Fruit fly (Drosophila melanogaster) whole organism, wandering third instar larva: ENCODE results near the gene mRpL32.

Experiments used
- Abd-B ChIP-seq: fragments of >200 bp; optimal IDR thresholded peaks from 2 replicates; lab custom pipeline; 2017; ENCODE audit warnings: missing biosample characterization, missing genetic modification characterization
- CG32264 ChIP-seq: fragments of 200-800 bp; sonication (Bioruptor generic); optimal IDR thresholded peaks from 2 replicates; lab custom pipeline; 2016; ENCODE audit warnings: missing biosample characterization, missing genetic modification characterization
- CG9705 ChIP-seq: fragments of 200-800 bp; sonication (Bioruptor generic); optimal IDR thresholded peaks from 2 replicates; lab custom pipeline; 2018; ENCODE audit warnings: missing biosample characterization, mild to moderate bottlenecking, missing genetic modification characterization
- CrebA ChIP-seq: fragments of 200-800 bp; sonication (Bioruptor generic); optimal IDR thresholded peaks from 2 replicates; lab custom pipeline; 2016; ENCODE audit warnings: missing biosample characterization, mild to moderate bottlenecking, missing genetic modification characterization, borderline replicate concordance
- Dfd ChIP-seq: fragments of >200 bp; optimal IDR thresholded peaks from 2 replicates; lab custom pipeline; 2017; ENCODE audit warnings: missing biosample characterization, missing genetic modification characterization
- Dif ChIP-seq: fragments of 200-275, 200-300 bp; sonication (Bioruptor generic); optimal IDR thresholded peaks from 2 replicates; lab custom pipeline; 2018; ENCODE audit warnings: missing biosample characterization, missing genetic modification characterization; ENCODE audit not compliant: partially characterized antibody
- GATAd ChIP-seq: sonication (Bioruptor generic); optimal IDR thresholded peaks from 2 replicates; lab custom pipeline; 2016; ENCODE audit warnings: missing biosample characterization, missing genetic modification characterization
- HLH106 ChIP-seq: fragments of 200-800 bp; optimal IDR thresholded peaks from 3 replicates; lab custom pipeline; 2019; ENCODE audit warnings: missing biosample characterization, mild to moderate bottlenecking, missing genetic modification characterization, moderate library complexity
- Hnf4 ChIP-seq: fragments of 200-800 bp; sonication (Bioruptor generic); optimal IDR thresholded peaks from 2 replicates; lab custom pipeline; 2016; ENCODE audit warnings: missing biosample characterization, mild to moderate bottlenecking, missing genetic modification characterization
- Hr78 ChIP-seq: fragments of >200 bp; optimal IDR thresholded peaks from 2 replicates; lab custom pipeline; 2017; ENCODE audit warnings: missing biosample characterization, missing genetic modification characterization
- Hr83 ChIP-seq: fragments of 200-300 bp; sonication (Bioruptor generic); optimal IDR thresholded peaks from 2 replicates; lab custom pipeline; 2016; ENCODE audit warnings: missing biosample characterization, mild to moderate bottlenecking, missing genetic modification characterization, moderate library complexity; ENCODE audit not compliant: poor library complexity, severe bottlenecking
- Jra ChIP-seq: sonication (Bioruptor generic); optimal IDR thresholded peaks from 2 replicates; lab custom pipeline; 2016; ENCODE audit warnings: missing biosample characterization, missing genetic modification characterization
- Mio ChIP-seq: sonication (Bioruptor generic); optimal IDR thresholded peaks from 2 replicates; lab custom pipeline; 2016; ENCODE audit warnings: missing biosample characterization, missing genetic modification characterization
- Myc ChIP-seq: fragments of >200 bp; optimal IDR thresholded peaks from 2 replicates; lab custom pipeline; 2017
- N ChIP-seq: fragments of >200 bp; optimal IDR thresholded peaks from 2 replicates; lab custom pipeline; 2018; ENCODE audit warnings: missing biosample characterization, missing external identifiers, missing genetic modification characterization
- OdsH ChIP-seq: fragments of 200-800 bp; sonication (Bioruptor generic); optimal IDR thresholded peaks from 2 replicates; lab custom pipeline; 2016; ENCODE audit warnings: missing biosample characterization, mild to moderate bottlenecking, missing genetic modification characterization
- Rel ChIP-seq, 2 experiments: fragments of 200-800 bp; sonication (Bioruptor generic) in 1 of 2; optimal IDR thresholded peaks; 2 replicates in 1 of 2; 3 replicates in 1 of 2; lab custom pipeline; 2016 to 2019; ENCODE audit warnings: mild to moderate bottlenecking in 2 of 2, missing biosample characterization in 2 of 2, missing genetic modification characterization in 2 of 2, moderate library complexity in 1 of 2
- Sp1 ChIP-seq: fragments of 200-800 bp; sonication (Bioruptor generic); optimal IDR thresholded peaks from 3 replicates; lab custom pipeline; 2019; ENCODE audit warnings: missing biosample characterization, mild to moderate bottlenecking, missing genetic modification characterization, moderate library complexity
- Vsx2 ChIP-seq: fragments of 200-300, 225-300 bp; sonication (Bioruptor generic); optimal IDR thresholded peaks from 2 replicates; lab custom pipeline; 2018; ENCODE audit warnings: missing biosample characterization, missing genetic modification characterization; ENCODE audit not compliant: partially characterized antibody
- br ChIP-seq: fragments of 200-800 bp; sonication (Bioruptor generic); optimal IDR thresholded peaks from 2 replicates; lab custom pipeline; 2016; ENCODE audit warnings: missing biosample characterization, missing genetic modification characterization
- brk ChIP-seq: fragments of 200-800 bp; sonication (Bioruptor generic); optimal IDR thresholded peaks from 2 replicates; lab custom pipeline; 2016; ENCODE audit warnings: missing biosample characterization, mild to moderate bottlenecking, missing genetic modification characterization
- dl ChIP-seq, 2 experiments: fragments of 175-275, 200-275 bp in 1 of 2; fragments of 200-275 bp in 1 of 2; sonication (Bioruptor generic); optimal IDR thresholded peaks; lab custom pipeline; 2018; ENCODE audit warnings: mild to moderate bottlenecking in 2 of 2, missing biosample characterization in 2 of 2, missing genetic modification characterization in 2 of 2, moderate library complexity in 2 of 2; ENCODE audit not compliant: partially characterized antibody in 2 of 2, insufficient read depth in 1 of 2
- dmrt93B ChIP-seq: fragments of 200-800 bp; sonication (Bioruptor generic); optimal IDR thresholded peaks from 2 replicates; lab custom pipeline; 2018; ENCODE audit warnings: missing biosample characterization, mild to moderate bottlenecking, missing genetic modification characterization
- dsf ChIP-seq: sonication (Bioruptor generic); optimal IDR thresholded peaks from 2 replicates; lab custom pipeline; 2016; ENCODE audit warnings: missing biosample characterization, missing genetic modification characterization, borderline replicate concordance
- ey ChIP-seq: fragments of 200-800 bp; sonication (Bioruptor generic); optimal IDR thresholded peaks from 2 replicates; lab custom pipeline; 2016; ENCODE audit warnings: missing biosample characterization, missing genetic modification characterization
- foxo ChIP-seq, 2 experiments: fragments of 200-800 bp; sonication (Bioruptor generic); optimal IDR thresholded peaks; 2 replicates in 1 of 2; 3 replicates in 1 of 2; lab custom pipeline; 2016 to 2017; ENCODE audit warnings: missing biosample characterization in 2 of 2, missing genetic modification characterization in 2 of 2
- fru ChIP-seq: fragments of 200-800 bp; sonication (Bioruptor generic); optimal IDR thresholded peaks from 3 replicates; lab custom pipeline; 2016; ENCODE audit warnings: missing biosample characterization, mild to moderate bottlenecking, missing genetic modification characterization
- h ChIP-seq: fragments of 200-800 bp; sonication (Bioruptor generic); optimal IDR thresholded peaks from 3 replicates; lab custom pipeline; 2016; ENCODE audit warnings: missing biosample characterization, mild to moderate bottlenecking, missing genetic modification characterization
- jim ChIP-seq: fragments of 175-275, 200-325 bp; sonication (Bioruptor generic); optimal IDR thresholded peaks from 2 replicates; lab custom pipeline; 2016; ENCODE audit warnings: missing biosample characterization, mild to moderate bottlenecking, missing genetic modification characterization
- lola ChIP-seq: fragments of >200 bp; optimal IDR thresholded peaks from 2 replicates; lab custom pipeline; 2017; ENCODE audit warnings: missing biosample characterization, missing genetic modification characterization
- pan ChIP-seq: fragments of >200 bp; optimal IDR thresholded peaks from 2 replicates; lab custom pipeline; 2017
- psq ChIP-seq: fragments of 200-800 bp; sonication (Bioruptor generic); optimal IDR thresholded peaks from 3 replicates; lab custom pipeline; 2017; ENCODE audit warnings: missing biosample characterization, mild to moderate bottlenecking, missing genetic modification characterization, moderate library complexity
- rgr ChIP-seq: fragments of 200-800 bp; sonication (Bioruptor generic); optimal IDR thresholded peaks from 3 replicates; lab custom pipeline; 2016; ENCODE audit warnings: missing biosample characterization, mild to moderate bottlenecking, missing genetic modification characterization
- sage ChIP-seq: fragments of 200-800 bp; sonication (Bioruptor generic); optimal IDR thresholded peaks from 2 replicates; lab custom pipeline; 2016; ENCODE audit warnings: missing biosample characterization, mild to moderate bottlenecking, missing genetic modification characterization
- sv ChIP-seq: fragments of 200-800 bp; sonication (Bioruptor generic); optimal IDR thresholded peaks from 3 replicates; lab custom pipeline; 2016; ENCODE audit warnings: missing biosample characterization, missing genetic modification characterization
- tai ChIP-seq: sonication (Bioruptor generic); optimal IDR thresholded peaks from 2 replicates; lab custom pipeline; 2016; ENCODE audit warnings: missing biosample characterization, missing genetic modification characterization
- usp ChIP-seq: fragments of >200 bp; optimal IDR thresholded peaks from 2 replicates; lab custom pipeline; 2017; ENCODE audit warnings: missing biosample characterization, missing genetic modification characterization
- woc ChIP-seq: sonication (Bioruptor generic); optimal IDR thresholded peaks from 2 replicates; lab custom pipeline; 2016; ENCODE audit warnings: missing biosample characterization, mild to moderate bottlenecking, missing genetic modification characterization

mRpL32 gene

DNA sequence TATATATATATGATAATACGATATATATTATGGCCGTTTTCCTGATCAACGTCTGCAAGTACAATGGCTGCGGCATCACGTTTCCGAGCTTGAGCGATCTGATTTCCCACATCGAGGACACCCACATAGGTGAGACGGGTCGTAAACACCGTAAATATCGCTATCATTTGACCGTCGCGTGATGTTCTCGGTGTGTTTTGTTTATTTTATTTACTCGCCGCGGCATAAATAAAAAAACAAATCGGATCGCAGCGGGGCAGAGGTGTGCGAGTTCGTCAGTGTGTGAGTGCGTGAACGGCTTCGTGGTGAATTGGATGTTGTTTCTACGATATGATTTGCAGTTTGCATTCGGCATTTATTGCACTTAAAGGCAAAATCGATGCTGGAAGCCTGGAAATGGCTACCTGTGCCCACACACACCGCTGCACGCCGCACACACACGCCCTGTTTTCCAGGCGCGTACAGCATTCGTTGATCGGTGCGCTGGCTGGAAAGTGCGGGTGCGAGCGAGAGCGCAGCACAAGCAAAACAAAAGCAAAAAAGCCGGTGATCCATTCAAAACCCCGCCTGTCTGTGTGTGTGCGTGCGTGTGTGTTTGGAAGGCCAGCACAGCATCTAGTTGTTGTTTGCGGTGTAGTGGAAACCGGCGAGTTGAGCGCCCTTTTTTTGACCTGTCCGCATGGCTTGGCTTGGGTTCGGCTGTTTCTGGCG is 31.2 kb upstream of the mRpL32 start (continued):
- TF ChIP-seq dl (GFP tag; optimal IDR thresholded peaks at IDR 0.05; lab: Kevin White, UChicago; ENCODE audit: insufficient read depth in 1 of 2, partially characterized antibody in 2 of 2) (no peak), Rel (GFP tag; optimal IDR thresholded peaks at IDR 0.05; lab: Kevin White, UChicago) (peak; percentile 47), Rel (tag; optimal IDR thresholded peaks at IDR 0.05; lab: Kevin White, UChicago) (no peak)

DNA sequence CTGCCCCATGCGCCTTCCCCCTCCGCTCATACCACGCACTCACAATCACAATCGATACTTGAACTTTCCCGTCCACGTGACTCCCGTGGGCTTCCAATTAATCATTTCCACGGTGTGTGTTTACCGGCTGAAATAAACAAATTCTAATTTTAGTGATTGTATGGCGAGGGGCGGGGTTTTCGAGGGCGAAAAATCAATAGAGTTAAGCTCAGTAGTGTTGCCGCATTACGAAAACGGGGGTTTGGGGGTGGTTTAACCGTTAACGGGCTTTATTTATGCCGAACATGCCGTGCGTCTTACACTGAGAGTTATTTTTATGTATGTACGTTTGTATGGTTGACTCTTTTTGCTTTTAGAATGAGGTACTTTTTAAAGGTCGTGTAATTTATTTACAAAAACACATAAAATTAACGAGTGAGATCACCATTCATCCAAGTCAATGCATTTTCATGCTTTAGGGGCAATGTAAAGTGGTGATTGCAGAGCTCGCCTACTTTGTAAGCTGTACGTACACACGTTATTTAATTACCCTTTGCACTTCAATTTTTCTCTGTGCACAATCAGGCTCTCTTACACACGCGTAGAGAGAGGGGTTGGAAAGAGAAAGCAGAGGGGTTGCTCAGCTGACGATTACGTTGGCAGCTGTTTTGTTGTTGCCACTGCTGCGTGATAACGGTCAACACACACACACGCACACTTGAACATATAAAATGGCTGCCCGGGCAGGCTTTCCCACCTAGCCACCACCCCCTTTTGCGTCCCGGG is 30.4 kb upstream of the mRpL32 start:
- peak; percentile 20 for TF ChIP-seq CG9705 (GFP tag; lab: Kevin White, UChicago)
- TF ChIP-seq Jra (GFP tag; lab: Kevin White, UChicago), result no peak
- no peak for TF ChIP-seq dl (GFP tag; optimal IDR thresholded peaks at IDR 0.05; lab: Kevin White, UChicago; ENCODE audit: insufficient read depth in 1 of 2, partially characterized antibody in 2 of 2)
- peak; percentile 60 for TF ChIP-seq Sp1
- TF ChIP-seq HLH106 (tag; lab: Kevin White, UChicago), result peak; percentile 58
- peak; percentile 70 for TF ChIP-seq br (GFP tag; lab: Kevin White, UChicago)
- TF ChIP-seq Myc (lab: Kevin White, UChicago), result no peak
- TF ChIP-seq h (GFP tag; lab: Kevin White, UChicago), result peak; percentile 83
- peak; percentile 46 for TF ChIP-seq Hnf4 (GFP tag; lab: Kevin White, UChicago)
- TF ChIP-seq usp (GFP tag; lab: Kevin White, UChicago), result no peak
- TF ChIP-seq foxo (GFP tag; optimal IDR thresholded peaks at IDR 0.05; lab: Kevin White, UChicago), result peak in 1 of 2 experiments; percentile 77
- TF ChIP-seq Vsx2, result no peak
- no peak for TF ChIP-seq dsf (GFP tag; lab: Kevin White, UChicago)
- TF ChIP-seq OdsH (GFP tag; lab: Kevin White, UChicago), result peak; percentile 61
- no peak for TF ChIP-seq Hr83 (GFP tag; lab: Kevin White, UChicago)
- no peak for TF ChIP-seq jim (GFP tag; lab: Kevin White, UChicago)
- TF ChIP-seq sv (GFP tag; lab: Kevin White, UChicago), result peak; percentile 56
- no peak for TF ChIP-seq Mio (GFP tag; lab: Kevin White, UChicago)
- no peak for TF ChIP-seq lola (GFP tag; lab: Kevin White, UChicago)
- no peak for TF ChIP-seq Abd-B
- no peak for TF ChIP-seq pan
- TF ChIP-seq Rel (GFP tag; optimal IDR thresholded peaks at IDR 0.05; lab: Kevin White, UChicago), result no peak
- no peak for TF ChIP-seq Rel (tag; optimal IDR thresholded peaks at IDR 0.05; lab: Kevin White, UChicago)
- TF ChIP-seq psq (GFP tag; lab: Kevin White, UChicago), result peak; percentile 49
- TF ChIP-seq fru (GFP tag; lab: Kevin White, UChicago), result peak; percentile 80
- no peak for TF ChIP-seq Dfd (GFP tag; lab: Kevin White, UChicago)
- peak; percentile 47 for TF ChIP-seq dmrt93B (GFP tag; lab: Kevin White, UChicago)
- peak; percentile 50 for TF ChIP-seq woc (GFP tag; lab: Kevin White, UChicago)
- TF ChIP-seq Dif, result no peak
- TF ChIP-seq ey (GFP tag; lab: Kevin White, UChicago), result peak; percentile 72
- TF ChIP-seq CrebA (GFP tag; lab: Kevin White, UChicago), result no peak
- no peak for TF ChIP-seq brk (GFP tag; lab: Kevin White, UChicago)
- no peak for TF ChIP-seq N
- TF ChIP-seq sage (GFP tag; lab: Kevin White, UChicago), result no peak
- TF ChIP-seq CG32264 (GFP tag; lab: Kevin White, UChicago), result peak; percentile 8
- TF ChIP-seq GATAd (GFP tag; lab: Kevin White, UChicago), result no peak
- no peak for TF ChIP-seq Hr78 (GFP tag; lab: Kevin White, UChicago)
- peak; percentile 72 for TF ChIP-seq rgr (GFP tag; lab: Kevin White, UChicago)
- TF ChIP-seq tai (GFP tag; lab: Kevin White, UChicago), result no peak
